Worm (Caenorhabditis elegans) whole organism, midembryonic: ENCODE data around the gene scrm-3.

Experiments
- T22C8.4 ChIP-seq: fragments of 200-800 bp; sonication (Bioruptor generic); IDR thresholded peaks from 2 replicates; pipeline ENCODE4 v1.3.6; 2022; ENCODE audit warnings: missing genetic modification characterization, missing compliant biosample characterization
- cog-1 ChIP-seq: sonication (generic microtip); optimal IDR thresholded peaks from 2 replicates; lab custom pipeline; 2016; ENCODE audit warnings: missing genetic modification characterization, missing compliant biosample characterization
- flt-1 ChIP-seq: fragments of 200-800 bp; sonication (Bioruptor generic); IDR thresholded peaks from 2 replicates; pipeline ENCODE4 v1.3.6; 2022; ENCODE audit warnings: missing genetic modification characterization, missing compliant biosample characterization
- klf-2 ChIP-seq: fragments of 200-800 bp; sonication (Bioruptor generic); conservative IDR thresholded peaks from 2 replicates; pipeline ENCODE4 v1.3.6; 2022; ENCODE audit warnings: missing genetic modification reagents, missing genetic modification characterization, missing compliant biosample characterization
- med-1 ChIP-seq: sonication (generic microtip); optimal IDR thresholded peaks from 2 replicates; lab custom pipeline; 2017; ENCODE audit warnings: missing genetic modification characterization, mild to moderate bottlenecking, missing compliant biosample characterization, antibody characterized with exemption, missing genetic modification reagents; ENCODE audit not compliant: insufficient read depth
- ref-1 ChIP-seq: fragments of 200-800 bp; sonication (Bioruptor generic); conservative IDR thresholded peaks from 2 replicates; pipeline ENCODE4 v1.3.6; 2022; ENCODE audit warnings: missing genetic modification reagents, missing genetic modification characterization, missing compliant biosample characterization
- tab-1 ChIP-seq: fragments of 200-800 bp; sonication (Bioruptor generic); IDR thresholded peaks from 2 replicates; pipeline ENCODE4 v1.3.6; 2022; ENCODE audit warnings: missing genetic modification characterization, missing compliant biosample characterization
- ztf-23 ChIP-seq: fragments of 200-800 bp; sonication (Bioruptor generic); IDR thresholded peaks from 2 replicates; pipeline ENCODE4 v1.3.6; 2022; ENCODE audit warnings: missing genetic modification reagents, missing genetic modification characterization, missing compliant biosample characterization
- ztf-29 ChIP-seq: fragments of 200-800 bp; sonication (Bioruptor generic); IDR thresholded peaks from 2 replicates; pipeline ENCODE4 v1.3.6; 2022; ENCODE audit warnings: missing genetic modification reagents, missing genetic modification characterization, missing compliant biosample characterization

Gene scrm-3

DNA sequence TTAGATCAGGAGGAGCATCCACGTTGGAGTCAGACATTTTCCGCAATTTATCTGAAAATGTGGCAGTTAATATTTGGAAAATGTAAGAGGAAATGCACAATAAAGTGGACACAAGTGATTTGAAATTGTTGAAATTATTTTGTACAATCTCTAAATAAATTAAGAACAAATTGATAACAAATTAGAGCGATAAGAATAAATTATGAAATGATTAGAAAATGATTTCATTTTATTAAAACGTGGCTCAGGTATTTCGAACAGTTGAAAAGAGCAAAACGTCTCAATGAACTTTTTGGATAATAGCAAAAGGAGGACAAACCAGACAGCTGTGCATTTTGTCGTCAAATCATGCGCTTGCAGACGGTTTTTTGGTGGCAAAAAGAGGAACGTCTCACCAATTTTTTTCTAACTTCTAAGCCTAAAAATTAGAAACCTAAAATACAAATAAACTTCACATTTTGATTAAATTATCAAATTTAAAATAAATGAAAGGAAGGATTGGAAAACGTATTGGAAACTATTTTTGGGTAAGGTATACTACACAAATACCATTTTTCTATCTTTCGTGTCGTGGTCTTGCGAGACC is 10.5 kb downstream of the scrm-3 start, which contains the start of gene fbxa-65:
Gene fbxa-65 (minus strand): TSS at position 51 of the 586 bp plus-strand sequence.
- TF ChIP-seq tab-1 (GFP tag; lab: Robert Waterston, UW) = no peak
- TF ChIP-seq med-1 = no peak
- TF ChIP-seq cog-1 (tag; lab: Kevin White, UChicago) = no peak
- no peak for TF ChIP-seq T22C8.4
- TF ChIP-seq ztf-29 = no peak
- TF ChIP-seq ref-1 = no peak
- no peak for TF ChIP-seq ztf-23
- no peak for TF ChIP-seq klf-2 (GFP tag; lab: Robert Waterston, UW)
- no peak for TF ChIP-seq flt-1 (GFP tag; lab: Robert Waterston, UW)

DNA sequence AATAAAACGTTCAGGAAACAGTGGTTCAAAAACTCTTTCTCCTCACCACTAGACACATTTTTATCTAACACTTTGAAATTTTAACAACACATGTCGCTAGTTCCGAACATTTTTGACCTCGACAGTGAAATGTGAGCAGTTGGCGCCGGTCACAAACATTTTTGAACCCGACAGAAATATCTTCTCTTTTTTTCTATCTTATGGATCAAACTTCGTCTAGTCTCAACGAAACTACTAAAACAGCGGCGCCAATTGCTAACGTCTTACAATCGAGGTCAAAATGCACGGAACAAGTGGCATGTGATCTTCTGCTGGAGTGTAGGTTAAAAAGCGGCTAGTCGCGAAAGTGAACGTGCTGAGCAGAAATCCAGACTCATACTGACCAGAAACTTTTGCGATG is 13.0 kb downstream of the scrm-3 start:
- TF ChIP-seq flt-1 (GFP tag; lab: Robert Waterston, UW) (no peak), ztf-29 (no peak), klf-2 (GFP tag; lab: Robert Waterston, UW) (no peak), cog-1 (tag; lab: Kevin White, UChicago) (no peak)

DNA sequence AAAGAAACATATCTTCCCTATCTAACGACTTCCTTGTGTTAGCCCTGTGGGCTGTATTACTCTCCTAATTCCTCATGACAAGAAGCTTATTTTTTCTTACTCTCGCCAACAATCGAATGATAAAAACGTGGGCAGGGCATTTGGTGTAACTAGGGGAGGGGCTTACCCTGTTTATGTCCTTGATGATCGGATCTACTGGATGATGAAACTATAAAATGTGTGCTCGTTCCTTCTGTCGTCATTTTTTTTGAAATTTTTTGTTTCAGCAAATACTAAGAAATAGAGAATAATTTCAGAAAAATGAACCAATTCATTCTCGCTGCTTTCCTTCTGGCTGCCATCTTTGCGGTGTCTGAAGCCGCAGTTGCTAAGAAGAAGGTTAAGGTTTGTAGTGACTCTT is 14.5 kb downstream of the scrm-3 start, which contains the start of gene C17B7.3:
Gene C17B7.3 (plus strand): TSS at position 301 of the 400 bp plus-strand sequence.
- TF ChIP-seq ztf-23 (no peak), med-1 (no peak), ztf-29 (no peak), ref-1 (no peak), klf-2 (GFP tag; lab: Robert Waterston, UW) (no peak), flt-1 (GFP tag; lab: Robert Waterston, UW) (no peak), tab-1 (GFP tag; lab: Robert Waterston, UW) (no peak), T22C8.4 (no peak), cog-1 (tag; lab: Kevin White, UChicago) (no peak)

DNA sequence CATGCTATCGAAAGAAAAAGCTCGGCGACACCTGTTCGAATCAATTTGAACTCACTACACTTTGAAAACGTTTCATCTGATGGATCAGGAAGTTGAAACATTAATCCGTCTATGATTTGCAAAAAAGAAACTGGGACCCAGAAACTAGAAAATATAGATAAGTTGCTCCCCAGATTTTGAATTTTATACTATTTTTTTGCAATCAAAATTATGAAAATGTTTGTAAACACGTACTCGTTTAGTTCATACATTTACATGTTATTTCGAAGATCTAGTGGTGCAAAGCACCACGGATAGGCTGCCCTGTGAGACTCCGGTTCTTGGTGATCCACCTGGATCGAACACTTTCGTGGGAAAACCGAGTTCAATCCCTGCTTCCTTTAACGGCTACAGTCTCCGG is 15.1 kb downstream of the scrm-3 start, which contains the start of gene C17B7.10:
Gene C17B7.10 (minus strand): TSS at position 101 of the 400 bp plus-strand sequence.
- TF ChIP-seq med-1 (no peak), flt-1 (GFP tag; lab: Robert Waterston, UW) (no peak), tab-1 (GFP tag; lab: Robert Waterston, UW) (no peak), klf-2 (GFP tag; lab: Robert Waterston, UW) (no peak), ztf-29 (no peak), ref-1 (no peak), cog-1 (tag; lab: Kevin White, UChicago) (no peak), T22C8.4 (no peak), ztf-23 (no peak)

DNA sequence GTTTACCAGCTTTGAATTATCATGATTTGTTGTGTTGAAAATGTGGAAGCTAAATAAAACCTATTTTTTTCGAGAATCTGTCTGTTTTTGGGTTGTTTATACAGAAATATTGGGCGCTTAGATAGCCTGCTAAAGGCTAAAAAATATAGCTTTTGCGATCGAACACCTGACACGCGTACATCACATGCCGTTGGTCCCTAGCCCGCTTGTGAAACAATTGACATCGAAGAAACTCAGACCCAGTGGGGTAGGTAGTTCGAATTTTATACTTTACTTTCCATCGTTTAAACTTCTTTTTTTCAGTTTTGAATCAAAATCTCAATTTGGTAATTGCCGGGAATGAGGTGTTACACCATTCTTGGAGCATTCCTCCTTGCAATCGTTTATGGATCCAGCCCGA is 18.0 kb downstream of the scrm-3 start, which contains the start of gene C17B7.4:
Gene C17B7.4 (plus strand): TSS at position 301 of the 400 bp plus-strand sequence.
- TF ChIP-seq med-1 = no peak
- TF ChIP-seq cog-1 (tag; lab: Kevin White, UChicago) = no peak
- no peak for TF ChIP-seq klf-2 (GFP tag; lab: Robert Waterston, UW)
- TF ChIP-seq T22C8.4 = no peak
- no peak for TF ChIP-seq ztf-29
- TF ChIP-seq flt-1 (GFP tag; lab: Robert Waterston, UW) = no peak
- no peak for TF ChIP-seq ref-1
- no peak for TF ChIP-seq ztf-23
- no peak for TF ChIP-seq tab-1 (GFP tag; lab: Robert Waterston, UW)

DNA sequence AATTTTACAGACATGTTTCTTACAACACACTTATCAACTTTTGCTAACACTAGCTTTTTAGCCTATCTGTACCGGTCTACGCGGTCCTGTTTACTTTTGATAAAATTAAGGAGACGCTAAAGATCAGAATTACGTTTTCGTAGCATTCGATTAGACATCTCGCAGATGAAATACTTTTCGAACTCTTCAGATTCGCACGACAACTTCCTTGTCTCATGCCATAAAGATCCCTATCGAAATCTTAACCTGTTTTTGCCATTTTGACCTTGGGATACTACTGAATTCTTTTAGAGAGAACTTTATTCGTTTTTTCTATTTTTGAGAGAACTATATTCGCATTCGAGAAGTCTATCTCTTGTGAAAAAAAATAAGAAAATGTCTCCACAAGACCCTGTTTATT is 23.7 kb downstream of the scrm-3 start, which contains the start of gene C17B7.5:
Gene C17B7.5 (plus strand): TSS at position 301 of the 400 bp plus-strand sequence.
- TF ChIP-seq ztf-23 (no peak), flt-1 (GFP tag; lab: Robert Waterston, UW) (no peak), cog-1 (tag; lab: Kevin White, UChicago) (no peak), ref-1 (no peak), ztf-29 (no peak), tab-1 (GFP tag; lab: Robert Waterston, UW) (no peak), T22C8.4 (no peak), med-1 (no peak), klf-2 (GFP tag; lab: Robert Waterston, UW) (no peak)

DNA sequence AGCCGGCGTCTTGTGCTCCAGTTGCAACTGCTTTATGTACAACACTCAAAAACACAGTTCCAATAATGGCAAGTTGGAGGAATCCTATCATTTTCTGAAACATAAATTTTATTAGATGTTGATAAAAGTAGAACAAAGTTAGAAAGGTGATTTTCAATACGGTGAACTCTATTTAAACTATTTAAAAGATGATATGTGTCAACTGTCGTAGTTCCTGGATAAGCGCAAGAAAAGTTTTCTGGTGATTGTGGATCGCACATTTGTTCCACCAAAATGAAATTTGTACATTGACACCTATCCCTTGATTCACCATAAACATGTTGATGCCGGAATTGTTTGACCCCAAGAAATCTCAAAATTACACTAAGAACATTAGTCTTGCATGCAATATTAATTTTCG is 25.0 kb downstream of the scrm-3 start, which contains the start of gene C17B7.9:
Gene C17B7.9 (minus strand): TSS at position 101 of the 400 bp plus-strand sequence.
- TF ChIP-seq klf-2 (GFP tag; lab: Robert Waterston, UW) = no peak
- TF ChIP-seq ztf-29 = no peak
- no peak for TF ChIP-seq cog-1 (tag; lab: Kevin White, UChicago)
- no peak for TF ChIP-seq ref-1
- TF ChIP-seq flt-1 (GFP tag; lab: Robert Waterston, UW) = no peak
- TF ChIP-seq ztf-23 = no peak

DNA sequence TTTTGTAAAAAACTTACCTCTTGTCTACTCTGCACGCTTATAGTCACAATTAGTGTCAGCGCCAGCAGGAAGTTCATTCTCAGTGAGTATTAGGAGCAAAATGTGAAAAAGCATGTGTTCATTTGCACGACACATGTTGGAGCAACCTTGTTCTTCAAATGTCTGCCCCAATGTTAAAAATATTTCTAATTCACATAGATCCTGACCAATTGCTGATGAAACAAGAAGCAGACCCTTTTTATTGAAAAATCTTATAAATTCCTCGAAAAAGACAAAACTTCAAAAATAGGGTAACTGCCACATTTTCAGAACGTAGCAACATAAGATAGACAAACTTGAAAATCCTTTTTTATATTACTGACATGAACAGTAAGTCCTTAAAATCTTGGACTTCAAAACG is 32.8 kb downstream of the scrm-3 start, which contains the start of gene C17B7.8:
Gene C17B7.8 (minus strand): TSS at position 101 of the 400 bp plus-strand sequence.
- no peak for TF ChIP-seq med-1
- TF ChIP-seq klf-2 (GFP tag; lab: Robert Waterston, UW) = no peak
- TF ChIP-seq ztf-23 = no peak
- TF ChIP-seq T22C8.4 = no peak
- TF ChIP-seq cog-1 (tag; lab: Kevin White, UChicago) = no peak
- no peak for TF ChIP-seq flt-1 (GFP tag; lab: Robert Waterston, UW)
- TF ChIP-seq tab-1 (GFP tag; lab: Robert Waterston, UW) = no peak
- no peak for TF ChIP-seq ref-1
- TF ChIP-seq ztf-29 = no peak

DNA sequence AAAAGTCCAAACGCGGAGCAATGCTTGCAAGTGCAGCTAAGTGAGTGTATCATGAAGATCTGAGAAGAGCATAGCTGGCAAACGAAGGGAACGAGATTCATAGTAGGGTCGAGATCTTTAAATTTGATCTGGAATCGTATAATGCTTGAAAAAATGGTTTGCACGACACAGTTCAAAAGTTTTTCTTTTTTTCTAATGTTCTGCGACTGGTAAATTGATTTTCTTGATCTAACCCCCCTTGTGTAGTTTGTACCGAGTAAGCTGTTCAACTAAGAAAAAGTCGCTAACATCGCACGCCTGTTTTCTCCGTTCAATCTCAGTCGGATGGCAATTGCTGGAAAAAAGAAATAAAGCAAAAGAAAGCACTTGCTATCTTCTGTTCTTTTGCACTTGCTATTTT is 36.6 kb downstream of the scrm-3 start, which contains the start of gene C17B7.14:
Gene C17B7.14 (minus strand): TSS at position 101 of the 400 bp plus-strand sequence.
- TF ChIP-seq klf-2 (GFP tag; lab: Robert Waterston, UW) (no peak), ref-1 (no peak), flt-1 (GFP tag; lab: Robert Waterston, UW) (no peak), ztf-29 (no peak), tab-1 (GFP tag; lab: Robert Waterston, UW) (no peak), med-1 (no peak), ztf-23 (no peak), T22C8.4 (no peak), cog-1 (tag; lab: Kevin White, UChicago) (no peak)

DNA sequence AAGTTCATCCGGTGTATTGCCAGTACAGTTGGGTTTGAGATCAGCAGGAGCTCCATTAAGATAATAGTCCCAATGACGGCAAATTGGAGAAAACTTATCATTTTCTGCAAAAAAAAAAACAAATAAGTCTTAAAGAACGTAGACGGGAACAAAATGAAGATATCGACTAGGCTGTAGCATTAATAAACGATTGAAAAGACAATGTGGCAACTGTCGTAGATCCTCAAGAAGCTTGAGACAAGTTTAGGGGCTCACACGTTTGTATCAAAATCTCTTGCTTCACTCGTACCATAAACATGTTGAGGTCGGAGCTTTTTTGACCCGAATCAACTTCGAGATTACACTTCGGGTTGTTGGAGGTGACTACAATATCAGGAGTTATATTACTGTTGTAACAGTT is 37.0 kb downstream of the scrm-3 start, which contains the start of gene F35F10.14:
Gene F35F10.14 (minus strand): TSS at position 101 of the 400 bp plus-strand sequence.
- TF ChIP-seq klf-2 (GFP tag; lab: Robert Waterston, UW) = no peak
- no peak for TF ChIP-seq cog-1 (tag; lab: Kevin White, UChicago)
- TF ChIP-seq tab-1 (GFP tag; lab: Robert Waterston, UW) = no peak
- no peak for TF ChIP-seq T22C8.4
- TF ChIP-seq med-1 = no peak
- TF ChIP-seq ztf-29 = no peak
- no peak for TF ChIP-seq ref-1
- TF ChIP-seq ztf-23 = no peak
- no peak for TF ChIP-seq flt-1 (GFP tag; lab: Robert Waterston, UW)
